Fruit fly (Drosophila melanogaster) whole organism, wandering third instar larva: ENCODE measurements around the gene CG6766.

Experiments used
- Abd-B ChIP-seq: fragments of >200 bp; optimal IDR thresholded peaks from 2 replicates; lab custom pipeline; 2017; ENCODE audit warnings: missing biosample characterization, missing genetic modification characterization
- CG9705 ChIP-seq: fragments of 200-800 bp; sonication (Bioruptor generic); optimal IDR thresholded peaks from 2 replicates; lab custom pipeline; 2018; ENCODE audit warnings: missing biosample characterization, mild to moderate bottlenecking, missing genetic modification characterization
- CrebA ChIP-seq: fragments of 200-800 bp; sonication (Bioruptor generic); optimal IDR thresholded peaks from 2 replicates; lab custom pipeline; 2016; ENCODE audit warnings: missing biosample characterization, mild to moderate bottlenecking, missing genetic modification characterization, borderline replicate concordance
- Dif ChIP-seq: fragments of 200-275, 200-300 bp; sonication (Bioruptor generic); optimal IDR thresholded peaks from 2 replicates; lab custom pipeline; 2018; ENCODE audit warnings: missing biosample characterization, missing genetic modification characterization; ENCODE audit not compliant: partially characterized antibody
- GATAd ChIP-seq: sonication (Bioruptor generic); optimal IDR thresholded peaks from 2 replicates; lab custom pipeline; 2016; ENCODE audit warnings: missing biosample characterization, missing genetic modification characterization
- HLH106 ChIP-seq: fragments of 200-800 bp; optimal IDR thresholded peaks from 3 replicates; lab custom pipeline; 2019; ENCODE audit warnings: missing biosample characterization, mild to moderate bottlenecking, missing genetic modification characterization, moderate library complexity
- Hnf4 ChIP-seq: fragments of 200-800 bp; sonication (Bioruptor generic); optimal IDR thresholded peaks from 2 replicates; lab custom pipeline; 2016; ENCODE audit warnings: missing biosample characterization, mild to moderate bottlenecking, missing genetic modification characterization
- Hr78 ChIP-seq: fragments of >200 bp; optimal IDR thresholded peaks from 2 replicates; lab custom pipeline; 2017; ENCODE audit warnings: missing biosample characterization, missing genetic modification characterization
- Hr83 ChIP-seq: fragments of 200-300 bp; sonication (Bioruptor generic); optimal IDR thresholded peaks from 2 replicates; lab custom pipeline; 2016; ENCODE audit warnings: missing biosample characterization, mild to moderate bottlenecking, missing genetic modification characterization, moderate library complexity; ENCODE audit not compliant: poor library complexity, severe bottlenecking
- Mio ChIP-seq: sonication (Bioruptor generic); optimal IDR thresholded peaks from 2 replicates; lab custom pipeline; 2016; ENCODE audit warnings: missing biosample characterization, missing genetic modification characterization
- Myc ChIP-seq: fragments of >200 bp; optimal IDR thresholded peaks from 2 replicates; lab custom pipeline; 2017
- N ChIP-seq: fragments of >200 bp; optimal IDR thresholded peaks from 2 replicates; lab custom pipeline; 2018; ENCODE audit warnings: missing biosample characterization, missing external identifiers, missing genetic modification characterization
- OdsH ChIP-seq: fragments of 200-800 bp; sonication (Bioruptor generic); optimal IDR thresholded peaks from 2 replicates; lab custom pipeline; 2016; ENCODE audit warnings: missing biosample characterization, mild to moderate bottlenecking, missing genetic modification characterization
- Rel ChIP-seq, 2 experiments: fragments of 200-800 bp; sonication (Bioruptor generic) in 1 of 2; optimal IDR thresholded peaks; 2 replicates in 1 of 2; 3 replicates in 1 of 2; lab custom pipeline; 2016 to 2019; ENCODE audit warnings: mild to moderate bottlenecking in 2 of 2, missing biosample characterization in 2 of 2, missing genetic modification characterization in 2 of 2, moderate library complexity in 1 of 2
- Sp1 ChIP-seq: fragments of 200-800 bp; sonication (Bioruptor generic); optimal IDR thresholded peaks from 3 replicates; lab custom pipeline; 2019; ENCODE audit warnings: missing biosample characterization, mild to moderate bottlenecking, missing genetic modification characterization, moderate library complexity
- Vsx2 ChIP-seq: fragments of 200-300, 225-300 bp; sonication (Bioruptor generic); optimal IDR thresholded peaks from 2 replicates; lab custom pipeline; 2018; ENCODE audit warnings: missing biosample characterization, missing genetic modification characterization; ENCODE audit not compliant: partially characterized antibody
- br ChIP-seq: fragments of 200-800 bp; sonication (Bioruptor generic); optimal IDR thresholded peaks from 2 replicates; lab custom pipeline; 2016; ENCODE audit warnings: missing biosample characterization, missing genetic modification characterization
- dl ChIP-seq, 2 experiments: fragments of 175-275, 200-275 bp in 1 of 2; fragments of 200-275 bp in 1 of 2; sonication (Bioruptor generic); optimal IDR thresholded peaks; lab custom pipeline; 2018; ENCODE audit warnings: mild to moderate bottlenecking in 2 of 2, missing biosample characterization in 2 of 2, missing genetic modification characterization in 2 of 2, moderate library complexity in 2 of 2; ENCODE audit not compliant: partially characterized antibody in 2 of 2, insufficient read depth in 1 of 2
- dmrt93B ChIP-seq: fragments of 200-800 bp; sonication (Bioruptor generic); optimal IDR thresholded peaks from 2 replicates; lab custom pipeline; 2018; ENCODE audit warnings: missing biosample characterization, mild to moderate bottlenecking, missing genetic modification characterization
- dsf ChIP-seq: sonication (Bioruptor generic); optimal IDR thresholded peaks from 2 replicates; lab custom pipeline; 2016; ENCODE audit warnings: missing biosample characterization, missing genetic modification characterization, borderline replicate concordance
- ey ChIP-seq: fragments of 200-800 bp; sonication (Bioruptor generic); optimal IDR thresholded peaks from 2 replicates; lab custom pipeline; 2016; ENCODE audit warnings: missing biosample characterization, missing genetic modification characterization
- foxo ChIP-seq, 2 experiments: fragments of 200-800 bp; sonication (Bioruptor generic); optimal IDR thresholded peaks; 2 replicates in 1 of 2; 3 replicates in 1 of 2; lab custom pipeline; 2016 to 2017; ENCODE audit warnings: missing biosample characterization in 2 of 2, missing genetic modification characterization in 2 of 2
- fru ChIP-seq: fragments of 200-800 bp; sonication (Bioruptor generic); optimal IDR thresholded peaks from 3 replicates; lab custom pipeline; 2016; ENCODE audit warnings: missing biosample characterization, mild to moderate bottlenecking, missing genetic modification characterization
- h ChIP-seq: fragments of 200-800 bp; sonication (Bioruptor generic); optimal IDR thresholded peaks from 3 replicates; lab custom pipeline; 2016; ENCODE audit warnings: missing biosample characterization, mild to moderate bottlenecking, missing genetic modification characterization
- jim ChIP-seq: fragments of 175-275, 200-325 bp; sonication (Bioruptor generic); optimal IDR thresholded peaks from 2 replicates; lab custom pipeline; 2016; ENCODE audit warnings: missing biosample characterization, mild to moderate bottlenecking, missing genetic modification characterization
- pan ChIP-seq: fragments of >200 bp; optimal IDR thresholded peaks from 2 replicates; lab custom pipeline; 2017
- psq ChIP-seq: fragments of 200-800 bp; sonication (Bioruptor generic); optimal IDR thresholded peaks from 3 replicates; lab custom pipeline; 2017; ENCODE audit warnings: missing biosample characterization, mild to moderate bottlenecking, missing genetic modification characterization, moderate library complexity
- rgr ChIP-seq: fragments of 200-800 bp; sonication (Bioruptor generic); optimal IDR thresholded peaks from 3 replicates; lab custom pipeline; 2016; ENCODE audit warnings: missing biosample characterization, mild to moderate bottlenecking, missing genetic modification characterization
- sage ChIP-seq: fragments of 200-800 bp; sonication (Bioruptor generic); optimal IDR thresholded peaks from 2 replicates; lab custom pipeline; 2016; ENCODE audit warnings: missing biosample characterization, mild to moderate bottlenecking, missing genetic modification characterization
- sv ChIP-seq: fragments of 200-800 bp; sonication (Bioruptor generic); optimal IDR thresholded peaks from 3 replicates; lab custom pipeline; 2016; ENCODE audit warnings: missing biosample characterization, missing genetic modification characterization

CG6766 gene

DNA sequence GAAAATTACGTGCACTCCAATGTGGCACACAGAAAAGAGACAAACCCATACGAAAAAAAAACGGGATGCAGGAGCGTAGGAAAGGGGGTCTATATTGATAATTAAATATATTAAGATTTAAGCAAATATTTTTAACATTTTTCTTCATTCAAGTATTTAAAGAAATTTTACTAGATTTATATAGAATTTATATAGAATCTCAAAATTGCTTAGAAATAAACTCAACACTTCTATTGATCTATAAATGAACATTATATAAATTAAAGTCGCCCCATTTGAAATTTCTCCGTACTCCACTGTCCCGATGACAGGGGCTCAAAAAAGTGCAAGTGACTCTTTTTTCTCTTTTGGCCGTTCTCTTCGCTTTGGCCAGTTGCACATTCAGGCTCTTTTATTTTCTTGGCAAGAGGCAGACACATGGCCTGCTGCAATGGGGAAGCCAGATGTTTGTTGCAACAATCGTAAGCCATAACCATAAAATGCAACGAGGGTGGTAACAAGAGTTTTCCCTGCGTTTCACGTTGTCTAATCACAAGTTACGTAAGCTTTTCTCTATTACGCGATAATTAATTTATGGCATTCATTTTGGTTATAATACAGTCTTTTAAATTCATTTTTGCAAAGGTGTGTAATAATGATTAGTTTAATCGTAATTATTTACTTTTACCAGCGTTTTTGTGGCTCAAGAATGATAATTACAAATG is 25.3 kb upstream of the CG6766 start (continued):
- TF ChIP-seq psq (GFP tag; lab: Kevin White, UChicago), result peak; percentile 80

DNA sequence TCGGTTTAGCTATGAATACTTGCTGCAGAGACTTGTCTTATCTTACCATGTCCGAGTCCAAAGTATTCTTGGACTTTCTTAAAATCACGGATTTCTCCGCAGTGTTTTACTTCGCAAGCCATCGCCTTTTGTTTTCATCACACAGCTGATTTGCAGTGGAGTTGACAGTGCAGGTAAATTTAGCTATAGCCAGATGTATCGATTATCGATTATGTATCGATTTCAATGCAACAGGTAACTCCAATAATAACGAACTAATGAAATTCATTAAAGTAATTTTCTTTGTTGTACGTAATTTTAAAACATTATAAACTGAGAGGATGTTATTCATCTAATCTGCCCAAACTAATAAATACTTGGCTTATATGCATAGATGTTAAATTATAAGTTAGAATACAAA is 22.5 kb upstream of the CG6766 start, which contains the start of gene Rab3-GAP:
Gene Rab3-GAP, minus strand, starts transcription at position 150 of the 400 bp plus-strand sequence.
- TF ChIP-seq Hr78 (GFP tag; lab: Kevin White, UChicago), result no peak
- TF ChIP-seq Myc (lab: Kevin White, UChicago), result peak; percentile 74
- TF ChIP-seq pan (lab: Kevin White, UChicago), result no peak
- TF ChIP-seq dsf, result no peak
- TF ChIP-seq GATAd (GFP tag; lab: Kevin White, UChicago), result no peak
- peak; percentile 27 for TF ChIP-seq Sp1 (GFP tag; lab: Kevin White, UChicago)
- peak; percentile 5 for TF ChIP-seq OdsH (GFP tag; lab: Kevin White, UChicago)
- peak; percentile 24 for TF ChIP-seq HLH106 (tag; lab: Kevin White, UChicago)
- TF ChIP-seq foxo (GFP tag; optimal IDR thresholded peaks at IDR 0.05; lab: Kevin White, UChicago), result peak in 1 of 2 experiments; percentile 28

DNA sequence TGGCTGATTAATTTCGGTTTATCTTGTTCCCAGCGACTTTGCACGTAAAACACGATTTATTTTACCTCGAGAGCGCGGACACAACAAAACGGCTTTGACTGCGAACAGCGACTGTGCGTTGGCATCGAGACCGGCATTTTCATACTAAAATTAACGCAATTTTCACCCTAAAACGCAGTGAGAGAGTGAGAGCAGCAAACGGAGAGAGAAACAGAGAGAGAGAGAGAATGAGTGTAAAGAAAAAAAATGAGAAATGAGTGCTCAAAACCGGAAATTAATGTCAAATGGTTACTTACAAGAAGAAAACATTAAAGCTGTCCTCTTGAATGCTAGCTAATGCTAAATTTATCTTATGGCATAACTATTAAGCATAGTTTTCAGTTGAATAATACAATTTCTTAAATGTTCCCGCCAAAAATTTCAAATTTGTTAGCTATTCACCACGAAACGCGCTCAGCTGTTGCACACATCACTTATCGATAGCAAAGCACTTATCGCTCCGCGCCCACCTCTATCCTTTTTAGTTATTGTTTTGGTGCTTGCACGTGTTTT is 15.4 kb upstream of the CG6766 start, which contains the start of the genes JhI-21, RpL7-like and CG34164:
Gene JhI-21, minus strand, starts transcription at position 206 of the 552 bp plus-strand sequence.
Gene RpL7-like, plus strand, starts transcription at position 490 of the 552 bp plus-strand sequence.
Gene CG34164, plus strand, starts transcription at position 512 of the 552 bp plus-strand sequence.
- TF ChIP-seq foxo (GFP tag; optimal IDR thresholded peaks at IDR 0.05; lab: Kevin White, UChicago) (peak in 1 of 2 experiments; percentile 6), Dif (peak; percentile 96), h (peak; percentile 7), Vsx2 (GFP tag; lab: Kevin White, UChicago) (peak; percentile 72), dl (GFP tag; optimal IDR thresholded peaks at IDR 0.05; lab: Kevin White, UChicago; ENCODE audit: insufficient read depth in 1 of 2, partially characterized antibody in 2 of 2) (peak; percentile 75 to 89), Sp1 (GFP tag; lab: Kevin White, UChicago) (peak; percentile 47), Myc (lab: Kevin White, UChicago) (peak; percentile 12), GATAd (GFP tag; lab: Kevin White, UChicago) (no peak), jim (no peak)

DNA sequence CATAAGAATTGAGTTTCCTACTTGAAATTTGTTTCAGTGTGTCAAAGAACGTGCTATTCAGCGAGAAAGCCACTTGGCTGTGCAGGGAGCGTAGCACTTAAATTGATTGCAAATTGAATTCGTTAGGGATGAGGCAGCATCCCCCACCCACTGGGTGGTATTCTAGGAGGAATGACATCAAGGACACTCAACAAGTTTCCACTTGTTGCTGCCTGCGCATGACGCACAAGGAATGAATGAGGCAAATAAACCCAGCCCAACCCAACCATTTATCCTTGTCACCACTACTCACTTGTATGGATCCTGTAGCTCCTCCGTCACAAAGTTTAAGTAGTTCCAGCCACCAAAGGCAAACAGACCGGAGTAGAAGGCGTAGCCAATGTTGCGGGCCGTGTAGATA is 12.9 kb upstream of the CG6766 start:
- TF ChIP-seq h (no peak), Abd-B (GFP tag; lab: Kevin White, UChicago) (no peak), Dif (no peak), Vsx2 (GFP tag; lab: Kevin White, UChicago) (no peak), CG9705 (GFP tag; lab: Kevin White, UChicago) (no peak), rgr (GFP tag; lab: Kevin White, UChicago) (no peak), Mio (no peak), CrebA (GFP tag; lab: Kevin White, UChicago) (no peak), ey (no peak), fru (GFP tag; lab: Kevin White, UChicago) (no peak), OdsH (GFP tag; lab: Kevin White, UChicago) (no peak), dsf (no peak), N (GFP tag; lab: Kevin White, UChicago) (no peak), br (GFP tag; lab: Kevin White, UChicago) (no peak), sage (no peak), Hr83 (GFP tag; lab: Kevin White, UChicago) (no peak)
- TF ChIP-seq, all 38 proteins: peak for 0

- TF ChIP-seq sv, result no peak
- TF ChIP-seq Rel (GFP tag; optimal IDR thresholded peaks at IDR 0.05; lab: Kevin White, UChicago), result no peak
- TF ChIP-seq Rel (tag; optimal IDR thresholded peaks at IDR 0.05; lab: Kevin White, UChicago), result no peak
- TF ChIP-seq Hnf4, result no peak
- no peak for TF ChIP-seq Mio
- TF ChIP-seq N (GFP tag; lab: Kevin White, UChicago), result no peak
- TF ChIP-seq HLH106 (tag; lab: Kevin White, UChicago), result no peak
- TF ChIP-seq dmrt93B, result no peak
- no peak for TF ChIP-seq OdsH (GFP tag; lab: Kevin White, UChicago)
- no peak for TF ChIP-seq Myc (lab: Kevin White, UChicago)
- TF ChIP-seq Hr83 (GFP tag; lab: Kevin White, UChicago), result no peak
These were observed 8.6 kb upstream of the CG6766 start, which contains the start of gene PLCXD for dm6 chr2L:12049133-12049532. Gene PLCXD (plus strand): TSS chr2L:12049418.
